Worm (Caenorhabditis elegans): Measurements from ENCODE around the gene klp-18.

klp-18 gene

ce11 chrIV:7084632-7085160 lies 44.7 kb downstream of the klp-18 start, which contains the start of gene rps-4 (continued):
- TF ChIP-seq blmp-1 (tag; optimal IDR thresholded peaks at IDR 0.05) (peak; percentile 69), rnt-1 (tag; optimal IDR thresholded peaks at IDR 0.05) (peak; percentile 94), nhr-11 (tag; optimal IDR thresholded peaks at IDR 0.05) (peak; percentile 65), snpc-4 (tag; optimal IDR thresholded peaks at IDR 0.05) (peak; percentile 81), dsc-1 (tag; optimal IDR thresholded peaks at IDR 0.05) (peak; percentile 80), grh-1 (GFP tag; IDR thresholded peaks at IDR 0.05) (peak; percentile 80), ceh-88 (GFP tag; IDR thresholded peaks at IDR 0.05) (peak; percentile 77), ceh-82 (tag; optimal IDR thresholded peaks at IDR 0.05) (peak; percentile 74 to 95 (median 74)), lin-39 (tag; optimal IDR thresholded peaks at IDR 0.05) (peak; percentile 59), C04F5.9 (tag; optimal IDR thresholded peaks at IDR 0.05) (peak; percentile 62), alr-1 (tag; optimal IDR thresholded peaks at IDR 0.05; ENCODE audit: borderline replicate concordance) (no peak), vab-15 (tag; optimal IDR thresholded peaks at IDR 0.05) (no peak), zip-4 (GFP tag; optimal IDR thresholded peaks at IDR 0.05) (peak; percentile 45), unc-30 (tag; optimal IDR thresholded peaks at IDR 0.05) (no peak), nhr-84 (tag; optimal IDR thresholded peaks at IDR 0.05) (no peak), elt-3 (tag; optimal IDR thresholded peaks at IDR 0.05) (peak in 3 of 6 experiments; percentile 24 to 95 (median 72)), hpl-2 (GFP tag; optimal IDR thresholded peaks at IDR 0.05) (peak; percentile 85), lin-35 (GFP tag; optimal IDR thresholded peaks at IDR 0.05) (peak; percentile 91 to 93), jun-1 (tag; optimal IDR thresholded peaks at IDR 0.05) (peak; percentile 75), unc-62 (GFP tag; optimal IDR thresholded peaks at IDR 0.05) (no peak), sup-37 (GFP tag; optimal IDR thresholded peaks at IDR 0.05) (peak; percentile 72), fkh-4 (tag; optimal IDR thresholded peaks at IDR 0.05; ENCODE audit: borderline replicate concordance) (peak; percentile 26), mep-1 (tag; optimal IDR thresholded peaks at IDR 0.05) (peak; percentile 96), aly-2 (tag; optimal IDR thresholded peaks at IDR 0.05) (peak; percentile 23), lir-3 (tag; optimal IDR thresholded peaks at IDR 0.05; ENCODE audit: poor library complexity) (peak; percentile 74), nhr-85 (tag) (peak; percentile 90), ama-1 (optimal IDR thresholded peaks at IDR 0.05) (peak; percentile 19), ceh-8 (GFP tag; optimal IDR thresholded peaks at IDR 0.05) (peak; percentile 74), nhr-71 (tag; optimal IDR thresholded peaks at IDR 0.05) (peak; percentile 95), irx-1 (tag; optimal IDR thresholded peaks at IDR 0.05) (peak; percentile 78), elt-2 (tag; optimal IDR thresholded peaks at IDR 0.05) (peak; percentile 75), nhr-19 (GFP tag; conservative IDR thresholded peaks at IDR 0.05) (peak; percentile 94)
